Fruit fly (Drosophila melanogaster) whole organism, embryonic: Measurements from ENCODE around the gene CG31988.
A peak's percentile ranks its signal among the peaks of the same experiment; 100 is the strongest.

Source experiments
- Awh ChIP-seq: fragments of 200-800 bp; sonication (Bioruptor generic); IDR thresholded peaks from 2 replicates; pipeline ENCODE4, ENCODE4 v1.3.6; 2022; ENCODE audit warnings: missing biosample characterization, missing genetic modification characterization
- Bgb ChIP-seq: fragments of 200-800 bp; sonication (Bioruptor generic); IDR thresholded peaks from 2 replicates; pipeline ENCODE4 v1.3.6; 2022; ENCODE audit warnings: missing biosample characterization, missing genetic modification characterization; ENCODE audit not compliant: partially characterized antibody
- Blimp-1 ChIP-seq: fragments of 200-800 bp; sonication (Bioruptor generic); optimal IDR thresholded peaks from 3 replicates; lab custom pipeline; 2018; ENCODE audit warnings: missing biosample characterization, missing genetic modification characterization, mild to moderate bottlenecking, moderate library complexity, missing genetic modification reagents
- Bteb2 ChIP-seq: fragments of 200-800 bp; sonication (Bioruptor generic); optimal IDR thresholded peaks from 2 replicates; lab custom pipeline; 2016; ENCODE audit warnings: missing biosample characterization, missing genetic modification characterization
- CG10321 ChIP-seq: fragments of 200-800 bp; sonication (Bioruptor generic); IDR thresholded peaks from 2 replicates; pipeline ENCODE4 v1.3.6; 2022; ENCODE audit warnings: missing biosample characterization, missing genetic modification characterization
- CG14441 ChIP-seq: fragments of 200-800 bp; sonication (Bioruptor generic); IDR thresholded peaks from 2 replicates; pipeline ENCODE4 v1.3.6; 2022; ENCODE audit warnings: missing biosample characterization, missing genetic modification characterization
- CG14965 ChIP-seq: fragments of 200-800 bp; sonication (Bioruptor generic); optimal IDR thresholded peaks from 2 replicates; lab custom pipeline; 2016; ENCODE audit warnings: missing biosample characterization, missing genetic modification characterization, borderline replicate concordance
- CG1529 ChIP-seq: fragments of 200-800 bp; sonication (Bioruptor generic); optimal IDR thresholded peaks from 3 replicates; lab custom pipeline; 2018; ENCODE audit warnings: missing biosample characterization, missing genetic modification characterization
- CG15479 ChIP-seq: fragments of 200-800 bp; sonication (Bioruptor generic); optimal IDR thresholded peaks from 3 replicates; lab custom pipeline; 2019; ENCODE audit warnings: missing biosample characterization, mild to moderate bottlenecking, missing genetic modification characterization, moderate library complexity
- CG17359 ChIP-seq: fragments of 200-800 bp; sonication (Bioruptor generic); optimal IDR thresholded peaks from 3 replicates; lab custom pipeline; 2018; ENCODE audit warnings: missing biosample characterization, mild to moderate bottlenecking, missing genetic modification characterization, moderate library complexity
- CG17612 ChIP-seq: fragments of 200-800 bp; sonication (Bioruptor generic); IDR thresholded peaks from 2 replicates; pipeline ENCODE4 v1.3.6; 2022; ENCODE audit warnings: missing biosample characterization, missing genetic modification characterization
- CG3163 ChIP-seq: fragments of 200-800 bp; sonication (Bioruptor generic); optimal IDR thresholded peaks from 3 replicates; lab custom pipeline; 2016; ENCODE audit warnings: missing biosample characterization, missing genetic modification characterization
- CG3407 ChIP-seq: fragments of 200-800 bp; sonication (Bioruptor generic); optimal IDR thresholded peaks from 2 replicates; lab custom pipeline; 2018; ENCODE audit warnings: missing biosample characterization, mild to moderate bottlenecking, missing genetic modification characterization
- CG4707 ChIP-seq: fragments of 200-800 bp; sonication (Bioruptor generic); optimal IDR thresholded peaks from 2 replicates; lab custom pipeline; 2018; ENCODE audit warnings: missing biosample characterization, mild to moderate bottlenecking, missing genetic modification characterization, moderate library complexity
- CG5245 ChIP-seq: fragments of 200-800 bp; sonication (Bioruptor generic); optimal IDR thresholded peaks from 3 replicates; lab custom pipeline; 2016; ENCODE audit warnings: missing biosample characterization, missing genetic modification characterization
- CG7786 ChIP-seq: fragments of 200-800 bp; sonication (Bioruptor generic); optimal IDR thresholded peaks from 2 replicates; lab custom pipeline; 2016; ENCODE audit warnings: missing biosample characterization, missing genetic modification characterization
- CG7963 ChIP-seq: fragments of 200-800 bp; sonication (Bioruptor generic); IDR thresholded peaks from 3 replicates; pipeline ENCODE4 v1.3.6; 2022; ENCODE audit warnings: missing biosample characterization, missing genetic modification characterization; ENCODE audit not compliant: partially characterized antibody
- CG8944 ChIP-seq: fragments of 200-800 bp; sonication (Bioruptor generic); optimal IDR thresholded peaks from 3 replicates; lab custom pipeline; 2016; ENCODE audit warnings: missing biosample characterization, missing genetic modification characterization
- CG9727 ChIP-seq: fragments of 200-800 bp; sonication (Bioruptor generic); optimal IDR thresholded peaks from 3 replicates; lab custom pipeline; 2017; ENCODE audit warnings: missing biosample characterization, mild to moderate bottlenecking, missing genetic modification characterization
- CoRest ChIP-seq: fragments of 200-800 bp; sonication (Bioruptor generic); optimal IDR thresholded peaks from 3 replicates; lab custom pipeline; 2018; ENCODE audit warnings: missing biosample characterization, mild to moderate bottlenecking, missing genetic modification characterization, moderate library complexity
- Dek ChIP-seq: fragments of 200-800 bp; sonication (Bioruptor generic); optimal IDR thresholded peaks from 3 replicates; lab custom pipeline; 2019; ENCODE audit warnings: missing biosample characterization, mild to moderate bottlenecking, missing genetic modification characterization, moderate library complexity
- Dip3 ChIP-seq: fragments of 200-800 bp; sonication (Bioruptor generic); optimal IDR thresholded peaks from 3 replicates; lab custom pipeline; 2016; ENCODE audit warnings: missing biosample characterization, missing genetic modification characterization
- Dp ChIP-seq: fragments of 200-800 bp; sonication (Bioruptor generic); optimal IDR thresholded peaks from 2 replicates; lab custom pipeline; 2018; ENCODE audit warnings: missing biosample characterization, mild to moderate bottlenecking, missing genetic modification characterization, moderate library complexity
- Hr3 ChIP-seq: fragments of 200-800 bp; sonication (Bioruptor generic); optimal IDR thresholded peaks from 3 replicates; lab custom pipeline; 2016; ENCODE audit warnings: missing biosample characterization, missing genetic modification characterization
- MESR4 ChIP-seq: fragments of 200-800 bp; sonication (Bioruptor generic); optimal IDR thresholded peaks from 2 replicates; lab custom pipeline; 2018; ENCODE audit warnings: missing biosample characterization, mild to moderate bottlenecking, missing genetic modification characterization, moderate library complexity
- Mad ChIP-seq: fragments of 200-800 bp; sonication (Bioruptor generic); optimal IDR thresholded peaks from 2 replicates; lab custom pipeline; 2016; ENCODE audit warnings: missing biosample characterization, missing genetic modification characterization
- Scr ChIP-seq: fragments of 200-800 bp; sonication (Bioruptor generic); IDR thresholded peaks from 2 replicates; pipeline ENCODE4 v1.3.6; 2022; ENCODE audit warnings: missing biosample characterization, missing genetic modification characterization; ENCODE audit not compliant: partially characterized antibody
- Spps ChIP-seq: fragments of 200-800 bp; sonication (Bioruptor generic); optimal IDR thresholded peaks from 2 replicates; lab custom pipeline; 2018; ENCODE audit warnings: missing biosample characterization, mild to moderate bottlenecking, missing genetic modification characterization
- Stat92E ChIP-seq, 3 experiments: fragments of >200 bp in 2 of 3; fragments of 200-800 bp in 1 of 3; sonication (Bioruptor generic) in 1 of 3; optimal IDR thresholded peaks; 2 replicates each; lab custom pipeline; 2017 to 2019; ENCODE audit warnings: missing biosample characterization in 3 of 3, missing genetic modification characterization in 3 of 3, mild to moderate bottlenecking in 1 of 3, moderate library complexity in 1 of 3
- Trl ChIP-seq, 3 experiments: fragments of >200 bp in 2 of 3; fragments of 200-800 bp in 1 of 3; sonication (Bioruptor generic) in 1 of 3; optimal IDR thresholded peaks; 2 replicates in 1 of 3; 3 replicates in 2 of 3; lab custom pipeline; 2016 to 2017; ENCODE audit warnings: missing biosample characterization in 1 of 3, missing genetic modification characterization in 1 of 3
- Xbp1 ChIP-seq: fragments of 200-800 bp; sonication (Bioruptor generic); optimal IDR thresholded peaks from 3 replicates; lab custom pipeline; 2016; ENCODE audit warnings: missing biosample characterization, mild to moderate bottlenecking, missing genetic modification characterization
- Xrp1 ChIP-seq: fragments of 200-800 bp; sonication (Bioruptor generic); IDR thresholded peaks from 2 replicates; pipeline ENCODE4 v1.3.6; 2022; ENCODE audit warnings: missing biosample characterization, missing genetic modification characterization
- al ChIP-seq: fragments of 200-800 bp; sonication (Bioruptor generic); IDR thresholded peaks from 2 replicates; pipeline ENCODE4 v1.3.6; 2022; ENCODE audit warnings: missing biosample characterization, missing genetic modification characterization
- ato ChIP-seq: fragments of 200-800 bp; sonication (Bioruptor generic); IDR thresholded peaks from 2 replicates; pipeline ENCODE4 v1.3.6; 2022; ENCODE audit warnings: missing biosample characterization, missing genetic modification characterization; ENCODE audit not compliant: partially characterized antibody
- crol ChIP-seq: fragments of 200-800 bp; sonication (Bioruptor generic); IDR thresholded peaks from 2 replicates; pipeline ENCODE4 v1.3.6; 2022; ENCODE audit warnings: missing biosample characterization, missing genetic modification characterization
- dpn ChIP-seq, 2 experiments: fragments of 200-800 bp; sonication (Bioruptor generic); optimal IDR thresholded peaks; 3 replicates each; lab custom pipeline; 2016; ENCODE audit warnings: missing biosample characterization in 2 of 2, missing genetic modification characterization in 2 of 2
- eyg ChIP-seq: fragments of 200-800 bp; sonication (Bioruptor generic); optimal IDR thresholded peaks from 3 replicates; lab custom pipeline; 2016; ENCODE audit warnings: missing biosample characterization, missing genetic modification characterization
- fd3F ChIP-seq: fragments of 200-800 bp; sonication (Bioruptor generic); optimal IDR thresholded peaks from 2 replicates; lab custom pipeline; 2018; ENCODE audit warnings: missing biosample characterization, mild to moderate bottlenecking, missing genetic modification characterization, moderate library complexity
- ftz-f1 ChIP-seq: fragments of 200-800 bp; sonication (Bioruptor generic); optimal IDR thresholded peaks from 2 replicates; lab custom pipeline; 2016; ENCODE audit warnings: missing biosample characterization, missing genetic modification characterization
- hbn ChIP-seq: fragments of 200-800 bp; sonication (Bioruptor generic); IDR thresholded peaks from 2 replicates; pipeline ENCODE4 v1.3.6; 2022; ENCODE audit warnings: missing biosample characterization, missing genetic modification characterization; ENCODE audit not compliant: partially characterized antibody
- kni ChIP-seq: fragments of 200-800 bp; sonication (Bioruptor generic); optimal IDR thresholded peaks from 3 replicates; lab custom pipeline; 2017; ENCODE audit warnings: mild to moderate bottlenecking, missing biosample characterization, missing genetic modification reagents, missing genetic modification characterization
- lbe ChIP-seq: fragments of 200-800 bp; sonication (Bioruptor generic); optimal IDR thresholded peaks from 2 replicates; lab custom pipeline; 2016; ENCODE audit warnings: missing biosample characterization, mild to moderate bottlenecking, missing genetic modification characterization
- lmd ChIP-seq: fragments of 200-800 bp; sonication (Bioruptor generic); IDR thresholded peaks from 2 replicates; pipeline ENCODE4 v1.3.6; 2022; ENCODE audit warnings: missing biosample characterization, missing genetic modification characterization
- mirr ChIP-seq: fragments of 200-800 bp; sonication (Bioruptor generic); optimal IDR thresholded peaks from 3 replicates; lab custom pipeline; 2018; ENCODE audit warnings: missing biosample characterization, mild to moderate bottlenecking, missing genetic modification characterization
- prd ChIP-seq, 3 experiments: fragments of >200 bp in 2 of 3; fragments of 200-800 bp in 1 of 3; sonication (Bioruptor generic) in 1 of 3; optimal IDR thresholded peaks in 2 of 3; IDR thresholded peaks in 1 of 3; 2 replicates in 2 of 3; 3 replicates in 1 of 3; pipeline versions ENCODE4 v1.3.6 to Lab custom; 2017 to 2022; ENCODE audit warnings: missing biosample characterization in 1 of 3, missing genetic modification characterization in 1 of 3
- tin ChIP-seq: fragments of 200-800 bp; sonication (Bioruptor generic); optimal IDR thresholded peaks from 3 replicates; lab custom pipeline; 2016; ENCODE audit warnings: missing biosample characterization, missing genetic modification characterization
- toy ChIP-seq: fragments of 200-800 bp; sonication (Bioruptor generic); IDR thresholded peaks from 2 replicates; pipeline ENCODE4 v1.3.6; 2022; ENCODE audit warnings: missing biosample characterization, missing genetic modification characterization
- zen2 ChIP-seq: fragments of 200-800 bp; sonication (Bioruptor generic); IDR thresholded peaks from 3 replicates; pipeline ENCODE4 v1.3.6; 2022; ENCODE audit warnings: missing biosample characterization, missing genetic modification characterization; ENCODE audit not compliant: partially characterized antibody

The CG31988 gene

dm6 chr2L:21214961-21215362 lies 12.4 kb upstream of the CG31988 start (continued):
- TF ChIP-seq CG9727 (GFP tag; lab: Kevin White, UChicago) (peak; percentile 5), ato (0 out of 2 replicates have a peak, but pooled peaks have one; percentile 52), ftz-f1 (no peak), eyg (no peak), Mad (peak; percentile 49), Awh (GFP tag; lab: Robert Waterston, UW) (peak; percentile 20; the same call in 1 of the 2 replicates), CG17359 (tag; lab: Kevin White, UChicago) (peak; percentile 53), lmd (no peak; the same call in 1 of the 2 replicates), CG4707 (GFP tag; lab: Kevin White, UChicago) (no peak), Xbp1 (GFP tag; lab: Kevin White, UChicago) (peak; percentile 26), CG17612 (GFP tag; lab: Robert Waterston, UW) (no peak), MESR4 (GFP tag; lab: Kevin White, UChicago) (no peak), Trl (optimal IDR thresholded peaks at IDR 0.05; lab: Kevin White, UChicago) (no peak), Trl (GFP tag; optimal IDR thresholded peaks at IDR 0.05; lab: Kevin White, UChicago) (peak; percentile 38), Scr (0 out of 2 replicates have a peak, but pooled peaks have one; percentile 10), al (GFP tag; lab: Robert Waterston, UW) (no peak), CG7963 (GFP tag; lab: Robert Waterston, UW) (peak; percentile 49; the same call in 1 of the 3 replicates), CG14441 (GFP tag; lab: Robert Waterston, UW) (0 out of 2 replicates have a peak, but pooled peaks have one; percentile 13), Dp (GFP tag; lab: Kevin White, UChicago) (no peak), CG10321 (no peak), dpn (GFP tag; optimal IDR thresholded peaks at IDR 0.05; lab: Kevin White, UChicago) (peak in 1 of 2 experiments; percentile 63), CoRest (tag; lab: Kevin White, UChicago) (no peak), Dek (tag; lab: Kevin White, UChicago) (peak; percentile 36), prd (optimal IDR thresholded peaks at IDR 0.05; lab: Kevin White, UChicago) (no peak), prd (GFP tag; IDR thresholded peaks at IDR 0.05; lab: Robert Waterston, UW) (peak; percentile 71), toy (GFP tag; lab: Robert Waterston, UW) (0 out of 2 replicates have a peak, but pooled peaks have one; percentile 11), CG3407 (peak; percentile 31), CG7786 (GFP tag; lab: Kevin White, UChicago) (peak; percentile 34), tin (GFP tag; lab: Kevin White, UChicago) (peak; percentile 39), Blimp-1 (GFP tag; lab: Kevin White, UChicago) (no peak), fd3F (GFP tag; lab: Kevin White, UChicago) (no peak), mirr (no peak), Stat92E (GFP tag; optimal IDR thresholded peaks at IDR 0.05; lab: Kevin White, UChicago) (peak in 1 of 3 experiments; percentile 57), zen2 (GFP tag; lab: Robert Waterston, UW) (peak; percentile 46; the same call in 1 of the 3 replicates), CG1529 (GFP tag; lab: Kevin White, UChicago) (peak; percentile 31), Bgb (GFP tag; lab: Robert Waterston, UW) (peak; percentile 78), Dip3 (GFP tag; lab: Kevin White, UChicago) (peak; percentile 29), Xrp1 (peak; percentile 52), CG8944 (GFP tag; lab: Kevin White, UChicago) (peak; percentile 47), CG3163 (GFP tag; lab: Kevin White, UChicago) (peak; percentile 9), Hr3 (GFP tag; lab: Kevin White, UChicago) (no peak), CG14965 (GFP tag; lab: Kevin White, UChicago) (no peak), Spps (no peak), hbn (no peak), CG5245 (GFP tag; lab: Kevin White, UChicago) (peak; percentile 62), crol (GFP tag; lab: Robert Waterston, UW) (no peak), CG15479 (GFP tag; lab: Kevin White, UChicago) (peak; percentile 21), Bteb2 (GFP tag; lab: Kevin White, UChicago) (peak; percentile 0), lbe (GFP tag; lab: Kevin White, UChicago) (peak; percentile 38), kni (GFP tag; lab: Kevin White, UChicago) (no peak)
